Fruit fly (Drosophila melanogaster): ENCODE data around the gene CG44475.

- no peak for TF ChIP-seq Pdp1 (GFP tag; optimal IDR thresholded peaks at IDR 0.05)
- no peak for TF ChIP-seq pum (GFP tag; optimal IDR thresholded peaks at IDR 0.05)
Measured at dm6 chr2L:15853826-15854225, 29.2 kb downstream of the CG44475 start, which contains the start of gene Tektin-A.

Measured in whole organism, embryonic.